Worm (Caenorhabditis elegans) whole organism, L4/young adult: ENCODE results near the gene mltn-3.

Experiments used
- W03F9.2 ChIP-seq: fragments of 150-350 bp; optimal IDR thresholded peaks from 2 replicates; lab custom pipeline; 2014; ENCODE audit warnings: missing biosample characterization, missing genetic modification characterization
- dao-5 ChIP-seq: sonication (generic microtip); optimal IDR thresholded peaks from 2 replicates; lab custom pipeline; 2016; ENCODE audit warnings: missing genotype, missing genetic modification characterization, moderate library complexity, missing compliant biosample characterization
- him-1 ChIP-seq: sonication (generic microtip); optimal IDR thresholded peaks from 2 replicates; lab custom pipeline; 2016; ENCODE audit warnings: missing genotype, missing genetic modification reagents, missing genetic modification characterization, missing compliant biosample characterization

Gene mltn-3

DNA sequence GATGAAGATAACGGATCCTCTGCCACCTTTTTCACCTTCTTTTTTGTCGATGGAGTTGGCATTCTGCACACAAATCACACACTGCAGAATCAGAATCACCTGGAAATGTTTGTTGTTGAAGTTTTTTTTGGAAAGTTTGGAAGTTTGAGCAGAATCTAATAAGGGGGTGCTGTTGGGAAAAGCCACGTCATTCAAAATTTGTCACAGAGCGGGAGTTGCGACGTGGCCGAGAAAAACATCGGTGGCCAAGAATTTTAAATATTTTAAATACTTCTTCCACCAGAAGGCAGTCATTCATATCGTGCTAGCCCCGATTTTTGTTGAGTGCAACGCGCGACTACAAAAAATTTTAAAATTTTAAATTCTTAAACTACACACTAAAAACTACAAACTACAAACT, 46.2 kb downstream of the mltn-3 start, which contains the start of gene rpi-1:
TSS of gene rpi-1 (minus strand) at position 101 of the 400 bp plus-strand sequence.
- TF ChIP-seq him-1 (tag; lab: Kevin White, UChicago): no peak
- no peak for TF ChIP-seq W03F9.2 (tag; lab: Kevin White, UChicago)
- TF ChIP-seq dao-5 (tag; lab: Kevin White, UChicago): no peak

DNA sequence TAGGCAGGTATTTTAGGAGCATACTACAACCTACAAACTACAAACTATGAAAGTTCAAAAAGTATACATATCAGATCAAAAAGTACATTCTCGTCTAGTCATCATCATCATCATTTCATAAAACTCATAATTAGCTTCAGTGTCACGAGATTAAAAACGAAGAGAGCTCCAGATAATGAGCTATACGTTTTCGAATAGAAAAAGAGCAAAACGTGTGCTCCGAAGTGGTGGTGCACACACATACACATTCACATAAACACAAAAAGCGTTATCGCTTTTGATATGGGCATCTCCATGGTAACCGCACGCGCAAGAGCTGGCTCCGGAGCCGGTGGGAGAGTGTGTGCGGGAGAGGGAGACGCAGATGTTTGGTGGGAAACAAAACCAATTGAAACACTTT, 48.2 kb downstream of the mltn-3 start:
- no peak for TF ChIP-seq W03F9.2 (tag; lab: Kevin White, UChicago)
- no peak for TF ChIP-seq dao-5 (tag; lab: Kevin White, UChicago)
- no peak for TF ChIP-seq him-1 (tag; lab: Kevin White, UChicago)

- TF ChIP-seq W03F9.2 (tag; lab: Kevin White, UChicago): no peak
- no peak for TF ChIP-seq dao-5 (tag; lab: Kevin White, UChicago)
Observed at ce11 chrII:13966242-13966641, 50.1 kb downstream of the mltn-3 start, which contains the start of gene W07G1.7. Gene W07G1.7 (minus strand): TSS chrII:13966342.

- TF ChIP-seq him-1 (tag; lab: Kevin White, UChicago) (no peak), dao-5 (tag; lab: Kevin White, UChicago) (no peak), W03F9.2 (tag; lab: Kevin White, UChicago) (no peak)
Observed at ce11 chrII:13968979-13969378, 52.8 kb downstream of the mltn-3 start, which contains the start of gene sre-43. Gene sre-43 (minus strand): TSS chrII:13969079.
